Worm (Caenorhabditis elegans): ENCODE measurements around the gene srlf-24.

ce11 chrIV:11063962-11064361, 41.7 kb downstream of the srlf-24 start, which contains the start of gene ttr-16:
- TF ChIP-seq him-1 (tag; optimal IDR thresholded peaks at IDR 0.05) (no peak), dao-5 (tag; optimal IDR thresholded peaks at IDR 0.05) (no peak), W03F9.2 (tag; optimal IDR thresholded peaks at IDR 0.05) (no peak)
